Worm (Caenorhabditis elegans): Measurements from ENCODE around the gene mev-1.

Gene mev-1

ce11 chrIII:10333961-10334542 lies at the start of gene mev-1, which contains the start of gene jmjd-4 (continued):
- TF ChIP-seq hlh-12 (tag; optimal IDR thresholded peaks at IDR 0.05) = no peak
- no peak for TF ChIP-seq snpc-1.1 (tag; optimal IDR thresholded peaks at IDR 0.05; ENCODE audit: insufficient read depth)
- no peak for TF ChIP-seq mxl-1 (tag; optimal IDR thresholded peaks at IDR 0.05)
- peak; percentile 66 for TF ChIP-seq pha-4 (tag; optimal IDR thresholded peaks at IDR 0.05)
- peak; percentile 94 for TF ChIP-seq B0336.3 (GFP tag; IDR thresholded peaks at IDR 0.05)
- TF ChIP-seq him-1 (tag; optimal IDR thresholded peaks at IDR 0.05) = no peak
- peak; percentile 67 for TF ChIP-seq hsf-1 (GFP tag; IDR thresholded peaks at IDR 0.05)
- no peak for TF ChIP-seq F55B11.4 (tag; optimal IDR thresholded peaks at IDR 0.05; ENCODE audit: borderline replicate concordance, insufficient read depth)
- TF ChIP-seq snpc-4 (GFP tag; optimal IDR thresholded peaks at IDR 0.05) = peak; percentile 68
- peak in 3 of 4 experiments; percentile 61 to 72 (median 65) for TF ChIP-seq snpc-4 (tag; optimal IDR thresholded peaks at IDR 0.05)
- TF ChIP-seq tbp1 (GFP tag; optimal IDR thresholded peaks at IDR 0.05) = peak; percentile 66
- TF ChIP-seq K12H6.12 (tag; optimal IDR thresholded peaks at IDR 0.05) = peak; percentile 55
- peak; percentile 58; the same call in 1 of the 2 replicates for TF ChIP-seq Y56A3A.18 (GFP tag; IDR thresholded peaks at IDR 0.05)
- TF ChIP-seq lsy-27 (tag; optimal IDR thresholded peaks at IDR 0.05; ENCODE audit: borderline replicate concordance, insufficient read depth) = no peak
- TF ChIP-seq Y79H2A.3 (GFP tag; conservative IDR thresholded peaks at IDR 0.05) = no peak
- TF ChIP-seq fkh-3 (tag; optimal IDR thresholded peaks at IDR 0.05) = no peak
- peak; percentile 71 for TF ChIP-seq dpl-1 (GFP tag; optimal IDR thresholded peaks at IDR 0.05)
- TF ChIP-seq ceh-91 (GFP tag; IDR thresholded peaks at IDR 0.05) = peak; percentile 53
- TF ChIP-seq C17E4.6 (GFP tag; IDR thresholded peaks at IDR 0.05) = peak; percentile 64; the same call in 1 of the 2 replicates
- no peak for TF ChIP-seq ama-1 (optimal IDR thresholded peaks at IDR 0.05)
- no peak for TF ChIP-seq ama-1 (GFP tag; optimal IDR thresholded peaks at IDR 0.05)
- TF ChIP-seq egl-44 (GFP tag; IDR thresholded peaks at IDR 0.05) = peak; percentile 66; the same call in 1 of the 2 replicates
- peak; percentile 63; the same call in 1 of the 2 replicates for TF ChIP-seq lir-1 (GFP tag; conservative IDR thresholded peaks at IDR 0.05)
- peak; percentile 52 for TF ChIP-seq ceh-79 (tag; optimal IDR thresholded peaks at IDR 0.05)
- peak; percentile 85 for TF ChIP-seq ztf-26 (tag; optimal IDR thresholded peaks at IDR 0.05)
- peak; percentile 92 for TF ChIP-seq lin-54 (GFP tag; optimal IDR thresholded peaks at IDR 0.05)
- TF ChIP-seq chd-7 (tag; optimal IDR thresholded peaks at IDR 0.05) = peak; percentile 0
- no peak for TF ChIP-seq aptf-3 (GFP tag; IDR thresholded peaks at IDR 0.05)
- 0 out of 2 replicates have a peak, but pooled peaks have one; percentile 13 for TF ChIP-seq lin-26 (GFP tag; IDR thresholded peaks at IDR 0.05)
- TF ChIP-seq B0035.1 (tag; optimal IDR thresholded peaks at IDR 0.05) = no peak
- TF ChIP-seq F22D6.2 (tag; optimal IDR thresholded peaks at IDR 0.05) = peak; percentile 48
- peak; percentile 92 for TF ChIP-seq attf-5 (GFP tag; optimal IDR thresholded peaks at IDR 0.05)
- peak; percentile 53 for TF ChIP-seq gei-17 (GFP tag; optimal IDR thresholded peaks at IDR 0.05)
- TF ChIP-seq zim-3 (tag; optimal IDR thresholded peaks at IDR 0.05) = no peak
- TF ChIP-seq akir-1 (GFP tag; optimal IDR thresholded peaks at IDR 0.05) = no peak
- peak; percentile 3 for TF ChIP-seq madf-10 (tag; optimal IDR thresholded peaks at IDR 0.05)
- TF ChIP-seq somi-1 (GFP tag; optimal IDR thresholded peaks at IDR 0.05) = no peak
- peak in 1 of 3 experiments; percentile 87 for TF ChIP-seq lin-35 (GFP tag; optimal IDR thresholded peaks at IDR 0.05)
- no peak for TF ChIP-seq sdz-38 (tag; optimal IDR thresholded peaks at IDR 0.05)
- peak; percentile 80 for TF ChIP-seq madf-3 (GFP tag; IDR thresholded peaks at IDR 0.05)
- TF ChIP-seq F23B12.7 (tag; optimal IDR thresholded peaks at IDR 0.05; ENCODE audit: insufficient read depth) = peak; percentile 58
- peak; percentile 61 for TF ChIP-seq ceh-27 (GFP tag; optimal IDR thresholded peaks at IDR 0.05)
- peak; percentile 84 for TF ChIP-seq nfyb-1 (GFP tag; IDR thresholded peaks at IDR 0.05)
- peak; percentile 51 for TF ChIP-seq efl-1 (GFP tag; optimal IDR thresholded peaks at IDR 0.05)
- peak; percentile 82 for TF ChIP-seq tlf-1 (GFP tag; optimal IDR thresholded peaks at IDR 0.05)
- TF ChIP-seq aptf-2 (GFP tag; conservative IDR thresholded peaks at IDR 0.05) = no peak
- TF ChIP-seq egrh-3 (GFP tag; IDR thresholded peaks at IDR 0.05) = no peak
- no peak for TF ChIP-seq F52B5.7 (tag; optimal IDR thresholded peaks at IDR 0.05)
- no peak for TF ChIP-seq mes-4 (tag; optimal IDR thresholded peaks at IDR 0.05)

Data from whole organism, young adult.